Worm (Caenorhabditis elegans) whole organism, mixed stage, embryonic: Measurements from ENCODE around the gene C43C3.4.

Experiments used
- ham-2 ChIP-seq: fragments of 200-800 bp; sonication (Bioruptor generic); optimal IDR thresholded peaks from 2 replicates; lab custom pipeline; 2018; ENCODE audit warnings: mild to moderate bottlenecking, missing genetic modification characterization, missing compliant biosample characterization
- hlh-1 ChIP-seq: fragments of 150-350 bp; optimal IDR thresholded peaks from 2 replicates; lab custom pipeline; 2014; ENCODE audit warnings: missing biosample characterization, missing genetic modification reagents, missing genetic modification characterization
- lsy-2 ChIP-seq: fragments of 150-350 bp; optimal IDR thresholded peaks from 2 replicates; lab custom pipeline; 2014; ENCODE audit warnings: missing biosample characterization, missing genetic modification characterization
- sptf-1 ChIP-seq: sonication (generic microtip); optimal IDR thresholded peaks from 2 replicates; lab custom pipeline; 2017; ENCODE audit warnings: mild to moderate bottlenecking, missing genetic modification characterization, moderate library complexity, missing compliant biosample characterization

- TF ChIP-seq lsy-2 (no peak), sptf-1 (no peak), ham-2 (no peak), hlh-1 (no peak)
These were observed 33.8 kb downstream of the C43C3.4 start for ce11 chrX:9640902-9641301.
